Worm (Caenorhabditis elegans) whole organism, L1 larva: Measurements from ENCODE around the gene T12A7.6.

Experiments used
- fkh-10 ChIP-seq: sonication (generic microtip); optimal IDR thresholded peaks from 2 replicates; lab custom pipeline; 2017; ENCODE audit warnings: missing biosample characterization, missing genetic modification reagents, missing genetic modification characterization
- lir-3 ChIP-seq: sonication (generic microtip); optimal IDR thresholded peaks from 2 replicates; lab custom pipeline; 2016; ENCODE audit warnings: mild to moderate bottlenecking, missing genetic modification characterization, moderate library complexity, missing compliant biosample characterization; ENCODE audit not compliant: poor library complexity
- unc-62 ChIP-seq: fragments of 150-350 bp; optimal IDR thresholded peaks from 2 replicates; lab custom pipeline; 2014; ENCODE audit warnings: missing biosample characterization, missing genetic modification reagents, missing genetic modification characterization
- zag-1 ChIP-seq: fragments of 150-350 bp; optimal IDR thresholded peaks from 2 replicates; lab custom pipeline; 2014; ENCODE audit warnings: missing biosample characterization, missing genetic modification characterization

DNA sequence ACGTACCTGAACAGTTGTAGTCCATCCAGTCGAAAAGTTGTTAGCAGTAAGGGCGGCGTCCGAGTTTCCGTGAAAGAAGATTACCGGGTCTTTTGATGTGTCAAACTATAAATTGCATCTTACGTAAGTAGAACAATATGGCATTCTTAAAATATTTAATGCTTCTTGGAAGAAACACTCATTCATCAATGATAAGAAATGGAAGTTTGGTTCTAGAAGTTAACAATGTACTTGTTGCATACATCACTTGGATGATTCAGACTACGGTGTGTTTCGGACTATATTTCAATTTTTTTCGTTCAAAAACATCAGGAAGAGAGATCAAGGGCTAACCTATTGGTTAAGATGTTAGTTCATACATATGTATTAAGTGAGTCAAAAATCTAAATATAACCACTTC is 23.1 kb downstream of the T12A7.6 start:
- TF ChIP-seq fkh-10 (GFP tag; lab: Kevin White, UChicago) (no peak), lir-3 (tag; lab: Kevin White, UChicago) (no peak), unc-62 (GFP tag; lab: Kevin White, UChicago) (no peak), zag-1 (no peak)
